Fruit fly (Drosophila melanogaster) whole organism, embryonic: ENCODE data around the gene cnc.

Source experiments
- CoRest ChIP-seq: fragments of 200-800 bp; sonication (Bioruptor generic); optimal IDR thresholded peaks from 3 replicates; lab custom pipeline; 2018; ENCODE audit warnings: missing biosample characterization, mild to moderate bottlenecking, missing genetic modification characterization, moderate library complexity
- Deaf1 ChIP-seq: fragments of 200-800 bp; optimal IDR thresholded peaks from 3 replicates; lab custom pipeline; 2019; ENCODE audit warnings: missing biosample characterization, mild to moderate bottlenecking, missing genetic modification characterization, moderate library complexity
- Dek ChIP-seq: fragments of 200-800 bp; sonication (Bioruptor generic); optimal IDR thresholded peaks from 3 replicates; lab custom pipeline; 2019; ENCODE audit warnings: missing biosample characterization, mild to moderate bottlenecking, missing genetic modification characterization, moderate library complexity
- Kr ChIP-seq: fragments of 200-800 bp; sonication (Bioruptor generic); optimal IDR thresholded peaks from 2 replicates; lab custom pipeline; 2017; ENCODE audit warnings: missing biosample characterization, mild to moderate bottlenecking, missing genetic modification characterization
- Sox102F ChIP-seq: fragments of 200-800 bp; sonication (Bioruptor generic); optimal IDR thresholded peaks from 2 replicates; lab custom pipeline; 2018; ENCODE audit warnings: missing biosample characterization, mild to moderate bottlenecking, missing genetic modification characterization, moderate library complexity
- zfh2 ChIP-seq: fragments of 200-800 bp; sonication (Bioruptor generic); optimal IDR thresholded peaks from 2 replicates; lab custom pipeline; 2016; ENCODE audit warnings: missing biosample characterization, missing genetic modification characterization

DNA sequence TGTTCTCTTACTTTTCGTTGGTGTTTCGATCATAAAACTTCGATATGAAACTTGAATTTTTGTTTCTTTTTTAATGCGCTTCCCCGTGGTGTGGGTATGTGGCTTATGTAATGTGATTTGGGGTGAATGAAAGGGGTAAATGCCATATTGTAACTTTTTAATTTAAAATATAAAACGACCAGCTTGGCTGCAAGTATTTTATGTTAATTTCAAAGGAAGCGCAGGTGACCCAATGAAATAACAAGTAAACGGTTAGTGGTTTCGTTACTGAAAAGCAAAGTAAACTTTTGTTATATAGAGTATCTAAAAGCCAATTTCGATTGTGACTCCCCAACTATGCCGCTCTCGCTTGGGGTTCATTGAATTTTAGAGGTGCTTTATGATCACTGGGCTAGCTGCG lies 81.9 kb downstream of the cnc start:
- TF ChIP-seq Kr (GFP tag; lab: Kevin White, UChicago) (no peak), Dek (tag; lab: Kevin White, UChicago) (no peak), Deaf1 (tag; lab: Kevin White, UChicago) (no peak), Sox102F (GFP tag; lab: Kevin White, UChicago) (no peak), CoRest (tag; lab: Kevin White, UChicago) (no peak), zfh2 (GFP tag; lab: Kevin White, UChicago) (no peak)
